Fruit fly (Drosophila melanogaster) whole organism: ENCODE data around the gene CG7300.

Experiments used
- CG8478 ChIP-seq: fragments of >200 bp; optimal IDR thresholded peaks from 2 replicates; lab custom pipeline; 2018; ENCODE audit warnings: inconsistent platforms
- Dll ChIP-seq: fragments of >200 bp; optimal IDR thresholded peaks from 2 replicates; lab custom pipeline; 2017
- EcR ChIP-seq, 2 experiments: fragments of >200 bp; optimal IDR thresholded peaks; 2 replicates each; lab custom pipeline; 2017; ENCODE audit warnings: missing biosample characterization in 2 of 2, missing genetic modification characterization in 2 of 2, missing genetic modification reagents in 2 of 2
- pan ChIP-seq: fragments of >200 bp; optimal IDR thresholded peaks from 2 replicates; lab custom pipeline; 2017
- psq ChIP-seq: fragments of >200 bp; optimal IDR thresholded peaks from 2 replicates; lab custom pipeline; 2017
- usp ChIP-seq: fragments of >200 bp; optimal IDR thresholded peaks from 2 replicates; lab custom pipeline; 2017; ENCODE audit warnings: missing biosample characterization, missing genetic modification characterization, mixed read lengths

CG7300 gene

dm6 chr2L:10685666-10686065, 12.2 kb downstream of the CG7300 start:
- TF ChIP-seq CG8478 (no peak), pan (lab: Kevin White, UChicago) (no peak), EcR (GFP tag; optimal IDR thresholded peaks at IDR 0.05; lab: Kevin White, UChicago) (no peak), Dll (lab: Kevin White, UChicago) (no peak), usp (no peak), psq (lab: Kevin White, UChicago) (no peak)

- TF ChIP-seq psq (lab: Kevin White, UChicago) (no peak), pan (lab: Kevin White, UChicago) (no peak), Dll (lab: Kevin White, UChicago) (no peak), usp (no peak), EcR (GFP tag; optimal IDR thresholded peaks at IDR 0.05; lab: Kevin White, UChicago) (no peak), CG8478 (no peak)
Observed at dm6 chr2L:10684309-10684708, 13.5 kb downstream of the CG7300 start, which contains the start of gene CG7299. Gene CG7299, minus strand, starts transcription at chr2L:10684409.

dm6 chr2L:10682912-10683311, 14.9 kb downstream of the CG7300 start:
- TF ChIP-seq CG8478, result no peak
- no peak for TF ChIP-seq Dll (lab: Kevin White, UChicago)
- TF ChIP-seq usp, result no peak

dm6 chr2L:10682197-10682596, 15.6 kb downstream of the CG7300 start:
- TF ChIP-seq pan (lab: Kevin White, UChicago) (no peak), Dll (lab: Kevin White, UChicago) (no peak), EcR (GFP tag; optimal IDR thresholded peaks at IDR 0.05; lab: Kevin White, UChicago) (no peak), CG8478 (no peak), psq (lab: Kevin White, UChicago) (no peak), usp (no peak)

dm6 chr2L:10681602-10682001, 16.2 kb downstream of the CG7300 start, which contains the start of gene CG17107:
Gene CG17107, plus strand, starts transcription at chr2L:10681902.
- no peak for TF ChIP-seq EcR (GFP tag; optimal IDR thresholded peaks at IDR 0.05; lab: Kevin White, UChicago)
- no peak for TF ChIP-seq usp
- TF ChIP-seq pan (lab: Kevin White, UChicago), result no peak
- TF ChIP-seq CG8478, result no peak
- TF ChIP-seq Dll (lab: Kevin White, UChicago), result no peak
- no peak for TF ChIP-seq psq (lab: Kevin White, UChicago)

dm6 chr2L:10680584-10681080, 17.2 kb downstream of the CG7300 start, which contains the start of gene CG17105:
Gene CG17105, plus strand, starts transcription at chr2L:10681030.
- TF ChIP-seq CG8478, result no peak
- TF ChIP-seq Dll (lab: Kevin White, UChicago), result no peak
- TF ChIP-seq usp, result no peak
- no peak for TF ChIP-seq EcR (GFP tag; optimal IDR thresholded peaks at IDR 0.05; lab: Kevin White, UChicago)
- TF ChIP-seq pan (lab: Kevin White, UChicago), result no peak
- TF ChIP-seq psq (lab: Kevin White, UChicago), result no peak

- TF ChIP-seq psq (lab: Kevin White, UChicago) (no peak), usp (no peak), Dll (lab: Kevin White, UChicago) (no peak), EcR (GFP tag; optimal IDR thresholded peaks at IDR 0.05; lab: Kevin White, UChicago) (no peak), CG8478 (no peak), pan (lab: Kevin White, UChicago) (no peak)
Observed at dm6 chr2L:10679568-10679967, 18.3 kb downstream of the CG7300 start.

- TF ChIP-seq usp, result no peak
- TF ChIP-seq CG8478, result no peak
- no peak for TF ChIP-seq pan (lab: Kevin White, UChicago)
- TF ChIP-seq EcR (GFP tag; optimal IDR thresholded peaks at IDR 0.05; lab: Kevin White, UChicago), result no peak
Observed at dm6 chr2L:10677715-10678088, 20.1 kb downstream of the CG7300 start.

dm6 chr2L:10676933-10677714, 20.7 kb downstream of the CG7300 start, which contains the start of gene CG17104:
Gene CG17104, plus strand, starts transcription at chr2L:10677198.
- TF ChIP-seq pan (lab: Kevin White, UChicago), result no peak
- no peak for TF ChIP-seq CG8478
- TF ChIP-seq usp, result no peak
- TF ChIP-seq EcR (GFP tag; optimal IDR thresholded peaks at IDR 0.05; lab: Kevin White, UChicago), result no peak
- no peak for TF ChIP-seq Dll (lab: Kevin White, UChicago)
- TF ChIP-seq psq (lab: Kevin White, UChicago), result no peak

dm6 chr2L:10672989-10673388, 24.9 kb downstream of the CG7300 start:
- TF ChIP-seq EcR (GFP tag; optimal IDR thresholded peaks at IDR 0.05; lab: Kevin White, UChicago) (no peak), psq (lab: Kevin White, UChicago) (no peak), CG8478 (no peak), Dll (lab: Kevin White, UChicago) (no peak), usp (no peak), pan (lab: Kevin White, UChicago) (no peak)

- TF ChIP-seq CG8478 (no peak), Dll (lab: Kevin White, UChicago) (no peak), EcR (GFP tag; optimal IDR thresholded peaks at IDR 0.05; lab: Kevin White, UChicago) (no peak), pan (lab: Kevin White, UChicago) (no peak), usp (no peak), psq (lab: Kevin White, UChicago) (no peak)
Observed at dm6 chr2L:10671530-10671929, 26.3 kb downstream of the CG7300 start.

dm6 chr2L:10665603-10666002, 32.2 kb downstream of the CG7300 start:
- TF ChIP-seq usp, result no peak
- no peak for TF ChIP-seq CG8478
- TF ChIP-seq psq (lab: Kevin White, UChicago), result no peak
- TF ChIP-seq EcR (GFP tag; optimal IDR thresholded peaks at IDR 0.05; lab: Kevin White, UChicago), result no peak
- TF ChIP-seq pan (lab: Kevin White, UChicago), result no peak
